Worm (Caenorhabditis elegans): ENCODE measurements around the gene leo-1.

ce11 chrIV:11304970-11305369 lies 24.2 kb downstream of the leo-1 start:
- TF ChIP-seq ama-1 (optimal IDR thresholded peaks at IDR 0.05) = no peak
- no peak for TF ChIP-seq hnd-1 (tag; optimal IDR thresholded peaks at IDR 0.05)
- TF ChIP-seq aly-1 (tag; optimal IDR thresholded peaks at IDR 0.05) = no peak
- no peak for TF ChIP-seq tra-4 (tag; optimal IDR thresholded peaks at IDR 0.05)
- no peak for TF ChIP-seq ceh-36 (tag; optimal IDR thresholded peaks at IDR 0.05)

Data from whole organism, early embryonic.